Fruit fly (Drosophila melanogaster) whole organism: ENCODE results near the gene skd.

Experiments used
- CG8478 ChIP-seq: fragments of >200 bp; optimal IDR thresholded peaks from 2 replicates; lab custom pipeline; 2018; ENCODE audit warnings: inconsistent platforms
- Dll ChIP-seq: fragments of >200 bp; optimal IDR thresholded peaks from 2 replicates; lab custom pipeline; 2017
- EcR ChIP-seq, 2 experiments: fragments of >200 bp; optimal IDR thresholded peaks; 2 replicates each; lab custom pipeline; 2017; ENCODE audit warnings: missing biosample characterization in 2 of 2, missing genetic modification characterization in 2 of 2, missing genetic modification reagents in 2 of 2
- pan ChIP-seq: fragments of >200 bp; optimal IDR thresholded peaks from 2 replicates; lab custom pipeline; 2017
- psq ChIP-seq: fragments of >200 bp; optimal IDR thresholded peaks from 2 replicates; lab custom pipeline; 2017
- usp ChIP-seq: fragments of >200 bp; optimal IDR thresholded peaks from 2 replicates; lab custom pipeline; 2017; ENCODE audit warnings: missing biosample characterization, missing genetic modification characterization, mixed read lengths

The skd gene

DNA sequence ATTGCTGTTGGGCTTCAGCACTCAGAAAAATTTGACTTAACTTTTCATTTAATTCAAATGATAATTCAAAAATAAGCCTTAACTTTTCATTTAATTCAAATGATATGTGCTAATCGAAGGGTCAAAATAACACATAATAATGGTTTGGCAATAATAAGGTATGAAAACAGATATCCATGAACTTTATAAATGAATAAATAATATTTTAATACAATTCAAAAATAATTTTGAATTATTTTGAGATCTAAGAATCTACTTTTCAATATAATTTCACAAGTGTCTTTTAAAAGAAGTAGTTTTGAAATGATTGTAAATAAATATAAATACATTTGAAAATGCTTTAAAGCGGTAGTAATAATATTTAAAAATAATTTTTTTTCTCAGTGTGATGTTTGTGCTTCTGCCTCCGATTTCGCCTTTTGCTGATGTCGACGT lies 40.3 kb downstream of the skd start:
- TF ChIP-seq psq (no peak), CG8478 (lab: Kevin White, UChicago) (no peak), pan (lab: Kevin White, UChicago) (no peak), Dll (no peak), usp (no peak), EcR (GFP tag; optimal IDR thresholded peaks at IDR 0.05; lab: Kevin White, UChicago) (no peak)

DNA sequence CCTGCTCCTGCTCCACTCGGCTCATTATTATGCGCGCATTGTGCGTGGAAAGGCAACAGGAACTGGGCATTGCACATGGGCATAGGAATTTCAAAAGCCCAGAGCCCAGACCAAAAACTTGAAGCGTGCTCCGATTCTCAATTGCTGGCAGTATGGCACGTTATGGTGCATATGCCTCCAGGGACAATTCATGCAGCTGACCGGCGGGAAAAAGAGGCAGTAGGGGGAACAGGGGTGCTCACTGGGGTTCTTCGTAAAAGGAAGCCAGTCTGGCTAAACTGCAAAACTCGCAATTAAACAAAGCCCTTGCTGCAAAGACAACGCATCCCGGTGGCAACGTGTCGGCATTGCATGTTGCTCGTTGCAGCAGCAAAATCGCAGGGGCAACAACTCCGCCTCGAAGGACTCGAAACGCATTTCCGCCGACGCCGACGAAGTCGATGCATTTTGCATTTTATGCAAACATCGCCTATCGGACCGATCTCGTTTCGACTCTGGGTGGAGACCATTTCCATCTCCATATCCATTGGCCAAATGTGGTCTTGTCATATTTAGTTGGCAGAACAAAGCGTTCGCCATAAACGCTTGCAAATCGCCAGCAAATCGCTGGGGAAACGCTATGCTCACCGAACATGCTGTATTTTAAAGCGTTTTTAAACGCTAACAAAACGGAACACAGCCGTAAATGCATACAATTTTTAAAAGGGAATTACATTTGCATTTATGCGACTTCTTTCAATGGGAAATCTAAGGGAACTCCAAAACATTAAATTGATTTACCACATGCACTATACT lies 42.6 kb downstream of the skd start:
- TF ChIP-seq psq (no peak), EcR (GFP tag; optimal IDR thresholded peaks at IDR 0.05; lab: Kevin White, UChicago) (no peak), Dll (peak; percentile 53), pan (lab: Kevin White, UChicago) (no peak), CG8478 (lab: Kevin White, UChicago) (no peak), usp (no peak)

DNA sequence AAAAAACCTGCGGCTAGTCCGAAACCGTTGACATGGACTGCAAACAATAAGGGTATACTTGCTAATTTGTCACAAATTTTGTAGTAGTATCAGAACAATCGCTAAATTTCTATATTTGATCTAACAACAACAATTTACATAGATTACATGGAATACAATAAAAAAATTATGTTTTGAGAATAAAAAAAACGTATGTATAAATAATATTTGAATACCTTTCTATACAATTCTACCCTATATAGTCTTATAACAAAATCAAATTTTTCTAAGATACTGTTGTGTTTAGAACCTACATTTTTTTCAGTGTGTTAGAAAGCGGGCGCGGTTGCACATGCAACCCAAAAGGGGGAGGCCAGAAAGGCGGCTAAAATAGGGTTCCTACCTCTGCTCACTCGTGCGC lies 43.9 kb downstream of the skd start:
- TF ChIP-seq EcR (GFP tag; optimal IDR thresholded peaks at IDR 0.05; lab: Kevin White, UChicago) = no peak
- TF ChIP-seq CG8478 (lab: Kevin White, UChicago) = no peak
- no peak for TF ChIP-seq usp
- no peak for TF ChIP-seq pan (lab: Kevin White, UChicago)
- no peak for TF ChIP-seq psq
- no peak for TF ChIP-seq Dll

DNA sequence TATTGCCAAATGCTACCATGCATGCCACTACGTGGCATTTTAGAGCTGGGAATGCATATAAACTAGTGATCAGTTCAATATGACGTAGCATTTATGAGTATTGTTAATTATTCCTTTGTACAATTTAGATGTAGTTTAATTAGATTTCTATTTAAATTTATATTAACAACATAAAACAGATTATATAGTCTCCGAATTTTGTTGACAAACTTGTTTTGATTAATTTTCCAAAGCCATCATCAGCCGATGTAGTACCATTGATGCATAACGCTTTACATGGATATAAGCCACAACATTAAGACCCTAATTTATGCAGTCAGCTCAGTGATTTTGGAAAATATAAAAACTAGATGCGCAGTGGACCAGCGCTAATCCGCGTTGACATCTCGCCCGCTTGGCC lies 44.7 kb downstream of the skd start:
- TF ChIP-seq Dll (no peak), EcR (GFP tag; optimal IDR thresholded peaks at IDR 0.05; lab: Kevin White, UChicago) (no peak), pan (lab: Kevin White, UChicago) (no peak), usp (no peak), psq (no peak), CG8478 (lab: Kevin White, UChicago) (no peak)

DNA sequence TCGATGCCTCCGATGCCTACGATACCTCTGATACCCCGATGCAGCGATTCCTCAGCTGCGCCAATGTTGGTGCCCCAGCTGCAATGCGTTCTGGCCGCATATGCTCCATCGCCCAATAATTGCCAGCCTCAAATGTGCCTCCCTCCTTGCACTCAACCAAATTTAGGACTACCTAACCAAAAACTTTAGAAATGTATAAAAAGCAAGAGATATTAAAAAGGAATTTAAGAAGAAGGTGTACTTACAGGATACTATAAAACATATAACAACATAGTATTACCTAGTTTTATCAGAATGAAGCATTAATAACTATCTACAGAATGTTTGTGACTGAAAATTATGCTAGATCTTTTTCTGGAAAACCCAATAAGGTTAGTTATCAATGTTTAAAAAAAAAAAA lies 45.5 kb downstream of the skd start:
- TF ChIP-seq CG8478 (lab: Kevin White, UChicago) = no peak
- no peak for TF ChIP-seq pan (lab: Kevin White, UChicago)
- no peak for TF ChIP-seq Dll
- TF ChIP-seq usp = no peak
- no peak for TF ChIP-seq EcR (GFP tag; optimal IDR thresholded peaks at IDR 0.05; lab: Kevin White, UChicago)
- no peak for TF ChIP-seq psq

DNA sequence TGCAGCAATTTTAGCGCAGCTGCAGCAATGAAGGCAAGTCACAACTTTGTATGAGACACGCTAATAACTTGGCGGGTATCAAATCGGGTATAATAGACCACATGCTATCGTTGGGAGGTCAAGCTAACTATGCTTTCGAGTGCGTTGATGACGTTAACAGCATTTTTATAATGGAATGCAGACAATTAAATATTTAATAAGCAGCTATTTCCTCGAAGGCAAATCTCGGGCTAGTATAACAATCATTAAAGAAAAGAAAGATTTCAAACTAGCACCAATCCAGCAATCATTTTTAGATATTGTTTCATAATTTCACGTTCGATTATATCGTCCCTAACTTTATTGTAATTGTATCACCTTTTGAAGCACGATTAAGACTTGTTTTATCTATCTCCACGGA lies 46.7 kb downstream of the skd start:
- TF ChIP-seq CG8478 (lab: Kevin White, UChicago) (no peak), psq (no peak), pan (lab: Kevin White, UChicago) (no peak), Dll (no peak), EcR (GFP tag; optimal IDR thresholded peaks at IDR 0.05; lab: Kevin White, UChicago) (no peak), usp (no peak)

DNA sequence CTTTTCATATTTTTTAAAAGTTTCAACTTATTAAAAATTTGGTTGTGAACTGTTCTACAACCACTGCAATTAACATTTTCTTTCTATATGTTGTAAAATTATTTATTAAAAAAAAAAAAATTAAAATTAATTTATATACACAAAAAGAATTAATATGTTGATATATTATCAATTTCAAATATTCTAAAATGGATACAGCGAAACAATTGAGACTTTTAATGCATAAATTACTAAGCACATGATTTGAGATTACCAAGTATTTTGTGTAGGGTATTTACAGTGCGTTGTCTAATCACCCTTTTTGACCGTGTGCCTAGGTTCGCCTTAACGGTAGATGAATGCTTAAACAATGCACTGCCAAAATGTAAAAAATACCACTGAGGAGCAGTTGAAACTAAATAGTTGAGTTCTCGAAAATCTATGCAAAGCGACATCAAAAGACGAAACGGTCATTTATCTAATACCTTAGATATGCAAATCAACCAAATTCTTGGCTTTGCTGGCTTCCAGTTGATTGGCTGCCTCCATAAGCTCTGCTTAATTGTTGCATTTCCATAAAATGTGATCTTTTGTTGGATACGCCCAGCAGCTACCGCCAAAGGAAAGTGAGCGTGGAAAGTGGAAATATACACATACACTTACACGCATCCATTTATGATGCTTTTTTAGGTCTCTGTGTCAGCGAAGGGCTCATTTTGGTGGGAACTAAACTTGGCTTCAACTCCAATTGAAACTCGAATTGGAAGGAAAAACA lies 50.1 kb downstream of the skd start:
- TF ChIP-seq psq (no peak), usp (no peak), CG8478 (lab: Kevin White, UChicago) (no peak), EcR (GFP tag; optimal IDR thresholded peaks at IDR 0.05; lab: Kevin White, UChicago) (no peak), Dll (no peak), pan (lab: Kevin White, UChicago) (no peak)

DNA sequence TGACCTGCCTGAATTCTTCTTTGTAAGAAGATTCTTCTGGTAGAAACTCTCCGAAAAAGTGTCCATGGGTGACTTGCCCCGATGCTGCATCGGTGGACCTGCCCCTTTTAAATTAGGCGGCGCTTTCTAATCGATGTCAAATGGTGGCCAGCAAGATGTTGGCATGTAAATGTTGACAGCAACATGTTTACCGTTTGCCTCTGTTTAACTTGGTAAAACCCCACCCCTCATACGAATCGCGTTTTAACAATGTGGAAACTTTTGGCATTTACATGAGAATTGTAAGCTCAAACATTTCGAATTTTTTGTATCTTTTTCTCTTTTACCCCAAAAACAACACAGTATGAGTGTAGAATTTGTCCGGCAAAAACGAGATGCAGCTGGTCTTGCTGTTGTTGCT lies 50.9 kb downstream of the skd start:
- no peak for TF ChIP-seq EcR (GFP tag; optimal IDR thresholded peaks at IDR 0.05; lab: Kevin White, UChicago)
- TF ChIP-seq usp = no peak
- no peak for TF ChIP-seq pan (lab: Kevin White, UChicago)
- TF ChIP-seq Dll = no peak
- TF ChIP-seq psq = no peak
- no peak for TF ChIP-seq CG8478 (lab: Kevin White, UChicago)

DNA sequence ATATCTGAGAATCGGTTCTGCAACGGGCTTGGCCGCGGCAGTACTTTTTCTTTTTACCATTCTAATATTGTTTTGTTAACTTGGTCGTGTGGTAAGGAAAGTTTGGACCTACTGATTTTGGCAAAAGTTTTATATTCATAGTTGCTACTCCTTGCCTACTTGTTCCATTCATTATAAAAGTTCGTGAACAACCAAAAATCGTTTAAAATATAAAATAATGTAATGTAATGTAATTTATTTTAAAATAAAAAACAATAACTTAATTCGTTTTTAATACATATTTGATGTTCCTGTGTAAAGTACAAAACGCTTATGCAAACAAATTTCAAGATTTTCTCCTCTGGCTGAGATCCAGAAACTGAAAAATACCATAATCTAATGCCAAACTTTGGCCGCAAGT lies 52.6 kb downstream of the skd start, which contains the start of gene CG33286:
TSS of gene CG33286 (minus strand) at position 101 of the 400 bp plus-strand sequence.
- TF ChIP-seq EcR (GFP tag; optimal IDR thresholded peaks at IDR 0.05; lab: Kevin White, UChicago) = no peak
- no peak for TF ChIP-seq usp
- no peak for TF ChIP-seq Dll
- no peak for TF ChIP-seq pan (lab: Kevin White, UChicago)
- TF ChIP-seq psq = no peak
- TF ChIP-seq CG8478 (lab: Kevin White, UChicago) = no peak

DNA sequence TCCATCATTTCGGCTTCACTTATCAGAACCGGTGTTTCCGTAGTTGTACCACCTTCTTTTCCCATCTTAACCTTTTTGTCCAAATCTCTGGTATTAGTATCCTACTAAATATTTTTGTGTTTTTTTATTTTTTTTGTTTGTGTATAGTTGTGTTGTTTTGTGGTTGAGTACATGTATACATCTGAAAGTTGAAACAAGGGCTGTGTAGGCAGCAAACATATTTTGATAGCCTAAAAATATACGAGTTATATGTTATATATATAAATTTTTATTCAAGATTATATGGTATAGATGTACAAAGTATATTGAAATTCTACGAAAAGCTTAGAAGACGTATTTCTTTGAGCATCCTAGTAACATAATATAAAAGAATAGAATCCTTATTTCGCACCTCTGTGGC lies 56.7 kb downstream of the skd start, which contains the start of gene CG33287:
TSS of gene CG33287 (minus strand) at position 101 of the 400 bp plus-strand sequence.
- TF ChIP-seq psq (no peak), EcR (GFP tag; optimal IDR thresholded peaks at IDR 0.05; lab: Kevin White, UChicago) (no peak), CG8478 (lab: Kevin White, UChicago) (no peak), pan (lab: Kevin White, UChicago) (no peak), Dll (no peak), usp (no peak)

DNA sequence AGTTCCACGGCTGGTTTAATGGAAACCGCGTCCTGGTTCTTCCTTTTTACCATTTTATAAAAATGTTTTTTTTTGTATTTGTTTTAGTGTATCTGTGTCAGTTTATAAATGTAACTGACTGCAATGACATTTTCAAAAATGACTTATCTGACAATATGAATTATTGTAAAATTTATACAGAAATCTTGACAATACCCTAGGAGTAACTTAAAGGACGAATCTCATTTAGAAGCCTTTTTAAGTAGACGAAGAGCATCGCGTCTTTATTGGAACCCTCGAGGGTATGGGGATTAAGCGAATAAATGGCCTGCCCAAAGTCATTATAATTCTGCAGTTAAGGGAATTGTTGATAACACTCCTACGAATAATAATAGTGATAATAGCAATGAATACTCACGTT lies 60.6 kb downstream of the skd start, which contains the start of gene CG12983:
TSS of gene CG12983 (minus strand) at position 101 of the 400 bp plus-strand sequence.
- TF ChIP-seq Dll (no peak), psq (no peak), CG8478 (lab: Kevin White, UChicago) (no peak), EcR (GFP tag; optimal IDR thresholded peaks at IDR 0.05; lab: Kevin White, UChicago) (no peak), usp (no peak)

DNA sequence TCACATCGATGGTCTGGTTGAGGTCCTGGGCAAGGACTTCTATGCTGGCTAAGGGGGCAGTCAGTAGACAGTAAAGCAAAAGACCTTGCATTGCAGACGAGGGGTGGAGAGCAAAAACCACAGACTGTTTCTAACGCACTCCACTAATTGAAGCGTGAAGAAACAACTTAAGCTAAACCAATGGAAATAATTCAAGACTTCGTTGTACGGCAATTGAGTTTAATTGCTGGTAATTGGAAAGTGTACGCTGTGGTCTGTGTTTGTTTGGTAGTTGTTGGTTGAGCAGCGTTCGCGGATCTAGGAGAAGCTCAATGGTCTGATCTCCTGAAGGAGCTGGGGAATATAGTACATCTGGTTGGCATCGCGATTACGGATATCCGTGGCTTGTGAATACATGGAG lies 64.8 kb downstream of the skd start, which contains the start of gene CG10587:
TSS of gene CG10587 (minus strand) at position 101 of the 400 bp plus-strand sequence.
- TF ChIP-seq CG8478 (lab: Kevin White, UChicago) (no peak), Dll (no peak), psq (no peak), EcR (GFP tag; optimal IDR thresholded peaks at IDR 0.05; lab: Kevin White, UChicago) (no peak), pan (lab: Kevin White, UChicago) (no peak)
